Fruit fly (Drosophila melanogaster): ENCODE measurements around the gene CG31368.

CG31368 gene

DNA sequence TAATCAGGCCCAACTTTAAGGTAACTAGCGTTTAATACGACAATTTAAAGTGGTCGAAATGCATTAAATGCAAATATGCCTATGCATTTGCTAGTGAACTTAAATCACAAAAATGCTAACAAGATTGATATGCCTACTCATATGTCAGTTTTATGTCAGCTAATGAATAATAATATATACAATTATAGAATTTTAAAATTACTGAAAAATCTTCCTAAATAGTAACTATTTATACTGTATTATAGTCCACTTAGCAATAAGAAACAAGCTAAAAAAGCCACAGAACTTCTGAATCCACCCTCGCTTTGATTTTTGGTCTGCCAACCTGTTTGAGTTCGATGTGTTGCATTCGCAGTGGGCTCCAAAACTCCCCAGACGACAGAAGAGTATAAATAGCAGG lies 12.9 kb upstream of the CG31368 start (continued):
- no peak for TF ChIP-seq prd (optimal IDR thresholded peaks at IDR 0.05)
- TF ChIP-seq prd (GFP tag; IDR thresholded peaks at IDR 0.05) = peak; percentile 68
- peak; percentile 62; the same call in 2 of the 3 replicates for TF ChIP-seq zfh1 (GFP tag; IDR thresholded peaks at IDR 0.05)
- TF ChIP-seq BtbVII (GFP tag; optimal IDR thresholded peaks at IDR 0.05) = no peak
- TF ChIP-seq CG14441 (GFP tag; IDR thresholded peaks at IDR 0.05) = peak; percentile 67
- no peak for TF ChIP-seq Sry-δ (GFP tag; optimal IDR thresholded peaks at IDR 0.05)
- TF ChIP-seq ind (GFP tag; optimal IDR thresholded peaks at IDR 0.05) = peak; percentile 34
- TF ChIP-seq B-H1 (GFP tag; IDR thresholded peaks at IDR 0.05) = peak; percentile 29; the same call in 1 of the 3 replicates
- no peak for TF ChIP-seq D (optimal IDR thresholded peaks at IDR 0.05)
- peak; percentile 34 for TF ChIP-seq D (GFP tag; optimal IDR thresholded peaks at IDR 0.05)
- peak; percentile 38 for TF ChIP-seq bcd (GFP tag; optimal IDR thresholded peaks at IDR 0.05)
- no peak for TF ChIP-seq Doc3 (GFP tag; IDR thresholded peaks at IDR 0.05; ENCODE audit: partially characterized antibody)
- no peak for TF ChIP-seq ro (GFP tag; IDR thresholded peaks at IDR 0.05)
- peak; percentile 46; the same call in 1 of the 2 replicates for TF ChIP-seq CG31441 (GFP tag; IDR thresholded peaks at IDR 0.05)
- TF ChIP-seq sob (GFP tag; IDR thresholded peaks at IDR 0.05) = peak; percentile 48
- TF ChIP-seq CG9437 (GFP tag; optimal IDR thresholded peaks at IDR 0.05) = no peak
- TF ChIP-seq ATbp (GFP tag; optimal IDR thresholded peaks at IDR 0.05) = peak; percentile 31
- no peak for TF ChIP-seq CG2202 (tag; optimal IDR thresholded peaks at IDR 0.05)
- no peak for TF ChIP-seq CG3726 (GFP tag; IDR thresholded peaks at IDR 0.05)
- TF ChIP-seq PHDP (tag; optimal IDR thresholded peaks at IDR 0.05) = no peak
- peak; percentile 50 for TF ChIP-seq CG2678 (tag; optimal IDR thresholded peaks at IDR 0.05)
- TF ChIP-seq Xrp1 (GFP tag; IDR thresholded peaks at IDR 0.05) = peak; percentile 73
- TF ChIP-seq danr (GFP tag; IDR thresholded peaks at IDR 0.05) = no peak; the same call in 1 of the 2 replicates
- TF ChIP-seq unpg (GFP tag; optimal IDR thresholded peaks at IDR 0.05) = peak; percentile 23
- TF ChIP-seq CG11085 (GFP tag; IDR thresholded peaks at IDR 0.05) = 0 out of 2 replicates have a peak, but pooled peaks have one; percentile 40
- TF ChIP-seq Max (GFP tag; optimal IDR thresholded peaks at IDR 0.05) = no peak
- peak; percentile 59 for TF ChIP-seq Ptx1 (GFP tag; IDR thresholded peaks at IDR 0.05)
- TF ChIP-seq dysf (GFP tag; IDR thresholded peaks at IDR 0.05) = peak; percentile 65
- no peak for TF ChIP-seq H2.0 (GFP tag; IDR thresholded peaks at IDR 0.05)
- 0 out of 3 replicates have a peak, but pooled peaks have one; percentile 30 for TF ChIP-seq CG34422 (GFP tag; IDR thresholded peaks at IDR 0.05)
- peak; percentile 48 for TF ChIP-seq Med (GFP tag)
- TF ChIP-seq CG18476 (GFP tag; optimal IDR thresholded peaks at IDR 0.05) = peak; percentile 94
- peak; percentile 58 for TF ChIP-seq HLH3B (GFP tag; IDR thresholded peaks at IDR 0.05)
- TF ChIP-seq Dad (GFP tag; optimal IDR thresholded peaks at IDR 0.05) = no peak
- TF ChIP-seq C15 (GFP tag; IDR thresholded peaks at IDR 0.05) = peak; percentile 31; the same call in 1 of the 3 replicates
- TF ChIP-seq zen2 (GFP tag; IDR thresholded peaks at IDR 0.05; ENCODE audit: partially characterized antibody) = no peak
- peak; percentile 50; the same call in 1 of the 3 replicates for TF ChIP-seq Aef1 (GFP tag; IDR thresholded peaks at IDR 0.05)
- no peak for TF ChIP-seq Jarid2 (GFP tag; optimal IDR thresholded peaks at IDR 0.05)
- TF ChIP-seq CG7987 (GFP tag; optimal IDR thresholded peaks at IDR 0.05) = no peak
- TF ChIP-seq ems (GFP tag; optimal IDR thresholded peaks at IDR 0.05) = no peak
- 0 out of 3 replicates have a peak, but pooled peaks have one; percentile 11 for TF ChIP-seq CG7357 (GFP tag; IDR thresholded peaks at IDR 0.05)
- TF ChIP-seq ase (GFP tag; IDR thresholded peaks at IDR 0.05) = peak; percentile 54; the same call in 2 of the 3 replicates
- TF ChIP-seq Dll (GFP tag; IDR thresholded peaks at IDR 0.05; ENCODE audit: partially characterized antibody) = no peak
- peak; percentile 10 for TF ChIP-seq CG10147 (GFP tag; optimal IDR thresholded peaks at IDR 0.05)
- peak; percentile 4 for TF ChIP-seq CG30403 (GFP tag; optimal IDR thresholded peaks at IDR 0.05)
- no peak for TF ChIP-seq Spps (tag; optimal IDR thresholded peaks at IDR 0.05)
- TF ChIP-seq btn (GFP tag; optimal IDR thresholded peaks at IDR 0.05) = no peak
- TF ChIP-seq CG11247 (GFP tag; IDR thresholded peaks at IDR 0.05) = peak; percentile 33; the same call in 1 of the 2 replicates
- peak; percentile 65 for TF ChIP-seq CG11456 (GFP tag; IDR thresholded peaks at IDR 0.05)
- peak; percentile 47; the same call in 1 of the 2 replicates for TF ChIP-seq ranshi (GFP tag; IDR thresholded peaks at IDR 0.05)
- peak; percentile 4 for TF ChIP-seq trem (tag; optimal IDR thresholded peaks at IDR 0.05)
- TF ChIP-seq sqz (GFP tag; optimal IDR thresholded peaks at IDR 0.05) = no peak

All from whole organism, embryonic.